Worm (Caenorhabditis elegans): ENCODE measurements around the gene anat-1.

Gene anat-1

DNA sequence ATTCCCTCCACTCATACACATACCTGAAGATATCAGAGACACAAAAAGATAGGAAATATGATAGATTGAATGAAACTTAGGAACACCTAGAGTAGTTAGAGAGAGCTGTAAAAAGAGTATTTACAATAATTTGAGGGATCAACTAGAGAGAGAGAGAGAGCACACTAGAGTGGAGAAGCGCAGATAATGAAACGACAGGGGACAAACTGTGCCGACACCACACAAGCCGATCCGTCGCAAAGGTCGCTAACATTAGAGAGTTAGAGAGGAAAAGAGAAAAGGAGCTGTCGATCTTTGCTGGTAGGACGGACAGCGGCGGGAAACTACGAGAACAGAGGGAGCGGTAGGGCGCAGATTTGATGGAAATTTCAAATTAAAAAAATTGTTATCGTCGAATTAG, 14.5 kb downstream of the anat-1 start, which contains the start of gene dyci-1:
TSS of gene dyci-1 (minus strand) at position 122 of the 400 bp plus-strand sequence.
- no peak for TF ChIP-seq lin-13 (tag; optimal IDR thresholded peaks at IDR 0.05)
- no peak for TF ChIP-seq mep-1 (tag; optimal IDR thresholded peaks at IDR 0.05)
- TF ChIP-seq cnd-1 (tag; optimal IDR thresholded peaks at IDR 0.05): no peak
- peak; percentile 91 for TF ChIP-seq ham-2 (GFP tag; optimal IDR thresholded peaks at IDR 0.05)
- TF ChIP-seq ces-1 (GFP tag; optimal IDR thresholded peaks at IDR 0.05): no peak
- no peak for TF ChIP-seq nhr-28 (tag; optimal IDR thresholded peaks at IDR 0.05)
- TF ChIP-seq nhr-12 (tag; optimal IDR thresholded peaks at IDR 0.05): no peak
- peak; percentile 41 for TF ChIP-seq hlh-1 (tag; optimal IDR thresholded peaks at IDR 0.05)
- TF ChIP-seq unc-39 (tag; optimal IDR thresholded peaks at IDR 0.05): no peak
- TF ChIP-seq sptf-1 (tag; optimal IDR thresholded peaks at IDR 0.05): no peak
- peak; percentile 77 for TF ChIP-seq unc-120 (tag; optimal IDR thresholded peaks at IDR 0.05; ENCODE audit: poor library complexity, severe bottlenecking)
- TF ChIP-seq flh-1 (GFP tag; optimal IDR thresholded peaks at IDR 0.05): no peak
- TF ChIP-seq ceh-83 (GFP tag; optimal IDR thresholded peaks at IDR 0.05): no peak
- no peak for TF ChIP-seq sem-2 (GFP tag; optimal IDR thresholded peaks at IDR 0.05)
- peak; percentile 38 for TF ChIP-seq pha-4 (tag; optimal IDR thresholded peaks at IDR 0.05)

ce11 chrIV:6785873-6786272, 15.2 kb downstream of the anat-1 start:
- peak; percentile 35 for TF ChIP-seq ces-1 (GFP tag; optimal IDR thresholded peaks at IDR 0.05)
- no peak for TF ChIP-seq ceh-43 (GFP tag; optimal IDR thresholded peaks at IDR 0.05)
- TF ChIP-seq unc-62 (GFP tag; optimal IDR thresholded peaks at IDR 0.05): no peak
- TF ChIP-seq unc-120 (tag; optimal IDR thresholded peaks at IDR 0.05; ENCODE audit: poor library complexity, severe bottlenecking): peak; percentile 80
- peak; percentile 49 for TF ChIP-seq nhr-237 (tag; optimal IDR thresholded peaks at IDR 0.05)
- TF ChIP-seq mep-1 (tag; optimal IDR thresholded peaks at IDR 0.05): peak; percentile 25
- no peak for TF ChIP-seq blmp-1 (tag; optimal IDR thresholded peaks at IDR 0.05)

ce11 chrIV:6789950-6790349, 19.3 kb downstream of the anat-1 start:
- no peak for TF ChIP-seq sptf-1 (tag; optimal IDR thresholded peaks at IDR 0.05)
- no peak for TF ChIP-seq drap-1 (GFP tag; optimal IDR thresholded peaks at IDR 0.05)
- no peak for TF ChIP-seq mls-2 (tag; optimal IDR thresholded peaks at IDR 0.05)
- no peak for TF ChIP-seq nhr-12 (tag; optimal IDR thresholded peaks at IDR 0.05)
- TF ChIP-seq nhr-2 (tag; optimal IDR thresholded peaks at IDR 0.05): no peak
- no peak for TF ChIP-seq unc-39 (tag; optimal IDR thresholded peaks at IDR 0.05)
- no peak for TF ChIP-seq lsy-2 (tag; optimal IDR thresholded peaks at IDR 0.05)
- TF ChIP-seq tbx-8 (GFP tag; optimal IDR thresholded peaks at IDR 0.05): no peak
- no peak for TF ChIP-seq lin-32 (GFP tag; optimal IDR thresholded peaks at IDR 0.05)
- no peak for TF ChIP-seq bed-3 (GFP tag; optimal IDR thresholded peaks at IDR 0.05)
- no peak for TF ChIP-seq unc-62 (GFP tag; optimal IDR thresholded peaks at IDR 0.05)
- no peak for TF ChIP-seq mab-5 (tag; optimal IDR thresholded peaks at IDR 0.05)
- TF ChIP-seq M03D4.4 (tag; optimal IDR thresholded peaks at IDR 0.05): no peak
- TF ChIP-seq ceh-39 (tag; optimal IDR thresholded peaks at IDR 0.05): no peak
- TF ChIP-seq cnd-1 (tag; optimal IDR thresholded peaks at IDR 0.05): no peak
- no peak for TF ChIP-seq elt-3 (tag; optimal IDR thresholded peaks at IDR 0.05)
- TF ChIP-seq pha-4 (tag; optimal IDR thresholded peaks at IDR 0.05): no peak

DNA sequence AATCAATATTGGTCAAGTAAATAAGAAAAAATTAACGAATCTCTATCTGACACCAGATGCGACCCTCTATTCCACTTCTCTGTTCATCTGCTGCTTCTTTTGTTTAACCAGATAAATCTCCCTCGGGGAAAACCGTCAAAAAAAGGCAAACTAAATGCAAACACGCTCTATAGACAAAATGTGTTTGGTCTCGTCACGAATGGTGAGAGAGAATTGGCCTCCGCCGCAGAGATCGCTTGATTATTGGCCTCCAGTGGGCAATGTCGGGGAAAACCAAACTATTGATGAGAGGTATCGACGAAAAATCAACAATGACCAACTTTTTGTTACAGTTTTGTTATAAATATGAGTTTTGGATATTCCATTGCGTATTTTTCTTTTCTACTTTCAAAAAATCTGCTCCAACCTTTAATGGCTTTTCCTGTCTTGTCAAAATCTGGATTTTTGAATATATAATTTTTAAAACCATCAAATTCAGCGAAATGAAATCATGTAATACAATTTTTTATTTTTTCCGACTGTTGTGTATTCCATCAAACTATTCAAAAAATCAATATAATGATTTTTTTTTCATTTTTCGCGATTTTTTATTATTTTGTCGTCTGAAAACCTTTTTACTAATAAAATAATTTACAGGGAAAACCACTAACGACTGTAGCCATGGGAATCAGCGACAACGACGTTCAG, 19.9 kb downstream of the anat-1 start, which contains the start of the genes C17H12.2 and vha-8:
TSS of gene C17H12.2 (minus strand) at position 51 of the 687 bp plus-strand sequence.
TSS of gene vha-8 (plus strand) at position 637 of the 687 bp plus-strand sequence.
- TF ChIP-seq mep-1 (tag; optimal IDR thresholded peaks at IDR 0.05) (peak; percentile 99), lin-13 (tag; optimal IDR thresholded peaks at IDR 0.05) (peak; percentile 82), sptf-1 (tag; optimal IDR thresholded peaks at IDR 0.05) (peak; percentile 74), ceh-39 (tag; optimal IDR thresholded peaks at IDR 0.05) (peak; percentile 85), nhr-12 (tag; optimal IDR thresholded peaks at IDR 0.05) (no peak), ceh-43 (GFP tag; optimal IDR thresholded peaks at IDR 0.05) (no peak), lin-32 (GFP tag; optimal IDR thresholded peaks at IDR 0.05) (no peak), nhr-28 (tag; optimal IDR thresholded peaks at IDR 0.05) (no peak), unc-39 (tag; optimal IDR thresholded peaks at IDR 0.05) (no peak), unc-62 (GFP tag; optimal IDR thresholded peaks at IDR 0.05) (peak; percentile 91), sem-2 (GFP tag; optimal IDR thresholded peaks at IDR 0.05) (no peak), ham-2 (GFP tag; optimal IDR thresholded peaks at IDR 0.05) (peak; percentile 30), zip-8 (tag; optimal IDR thresholded peaks at IDR 0.05) (no peak), mab-5 (tag; optimal IDR thresholded peaks at IDR 0.05) (peak; percentile 35), tbx-8 (GFP tag; optimal IDR thresholded peaks at IDR 0.05) (no peak), M03D4.4 (tag; optimal IDR thresholded peaks at IDR 0.05) (no peak), elt-1 (tag; optimal IDR thresholded peaks at IDR 0.05; ENCODE audit: borderline replicate concordance, insufficient read depth) (peak; percentile 34), mls-2 (tag; optimal IDR thresholded peaks at IDR 0.05) (peak; percentile 31), hlh-1 (tag; optimal IDR thresholded peaks at IDR 0.05) (peak; percentile 75), blmp-1 (tag; optimal IDR thresholded peaks at IDR 0.05) (peak; percentile 43), ceh-83 (GFP tag; optimal IDR thresholded peaks at IDR 0.05) (no peak), bed-3 (GFP tag; optimal IDR thresholded peaks at IDR 0.05) (no peak), unc-120 (tag; optimal IDR thresholded peaks at IDR 0.05; ENCODE audit: poor library complexity, severe bottlenecking) (peak; percentile 93), snpc-4 (tag; optimal IDR thresholded peaks at IDR 0.05) (no peak), ces-1 (GFP tag; optimal IDR thresholded peaks at IDR 0.05) (peak; percentile 78), drap-1 (GFP tag; optimal IDR thresholded peaks at IDR 0.05) (peak; percentile 57), elt-3 (tag; optimal IDR thresholded peaks at IDR 0.05) (peak; percentile 41), nhr-237 (tag; optimal IDR thresholded peaks at IDR 0.05) (peak; percentile 95), lsy-2 (tag; optimal IDR thresholded peaks at IDR 0.05) (peak; percentile 82), nhr-76 (tag; optimal IDR thresholded peaks at IDR 0.05) (no peak), cnd-1 (tag; optimal IDR thresholded peaks at IDR 0.05) (peak; percentile 40), pha-4 (tag; optimal IDR thresholded peaks at IDR 0.05) (peak; percentile 70), flh-1 (GFP tag; optimal IDR thresholded peaks at IDR 0.05) (no peak), ztf-11 (tag; optimal IDR thresholded peaks at IDR 0.05) (peak; percentile 36), nhr-2 (tag; optimal IDR thresholded peaks at IDR 0.05) (peak; percentile 44)
